Worm (Caenorhabditis elegans) whole organism, L4 larva: ENCODE measurements around the gene F16B12.7.

Experiments
- ceh-32 ChIP-seq: sonication (generic microtip); optimal IDR thresholded peaks from 2 replicates; lab custom pipeline; 2016; ENCODE audit warnings: mild to moderate bottlenecking, missing genetic modification characterization, missing compliant biosample characterization; ENCODE audit not compliant: poor library complexity
- dpl-1 ChIP-seq: fragments of 150-350 bp; optimal IDR thresholded peaks from 2 replicates; lab custom pipeline; 2014; ENCODE audit warnings: missing biosample characterization, missing genetic modification reagents, missing genetic modification characterization
- egl-27 ChIP-seq: sonication (generic microtip); optimal IDR thresholded peaks from 3 replicates; lab custom pipeline; 2017; ENCODE audit warnings: missing biosample characterization, missing genetic modification reagents, missing genetic modification characterization
- fos-1 ChIP-seq: fragments of 150-350 bp; optimal IDR thresholded peaks from 2 replicates; lab custom pipeline; 2014; ENCODE audit warnings: missing biosample characterization, missing genetic modification characterization
- lin-15B ChIP-seq: fragments of 150-350 bp; sonication (generic microtip); optimal IDR thresholded peaks from 3 replicates; lab custom pipeline; 2014; ENCODE audit warnings: missing biosample characterization, missing genetic modification characterization
- lir-3 ChIP-seq: sonication (generic microtip); optimal IDR thresholded peaks from 2 replicates; lab custom pipeline; 2016; ENCODE audit warnings: mild to moderate bottlenecking, missing genetic modification characterization, missing compliant biosample characterization
- mep-1 ChIP-seq: fragments of 150-350 bp; sonication (generic microtip); optimal IDR thresholded peaks from 3 replicates; lab custom pipeline; 2014; ENCODE audit warnings: missing biosample characterization, missing genetic modification characterization
- nhr-237 ChIP-seq: sonication (generic microtip); optimal IDR thresholded peaks from 2 replicates; lab custom pipeline; 2017; ENCODE audit warnings: missing biosample characterization, missing genetic modification characterization
- nhr-6 ChIP-seq: fragments of 150-350 bp; optimal IDR thresholded peaks from 2 replicates; lab custom pipeline; 2014; ENCODE audit warnings: missing biosample characterization, missing genetic modification characterization
- nhr-76 ChIP-seq: fragments of 150-350 bp; optimal IDR thresholded peaks from 2 replicates; lab custom pipeline; 2014; ENCODE audit warnings: missing biosample characterization, missing genetic modification characterization
- rbr-2 ChIP-seq: sonication (generic microtip); optimal IDR thresholded peaks from 2 replicates; lab custom pipeline; 2016; ENCODE audit warnings: missing genotype, missing genetic modification characterization, missing compliant biosample characterization
- set-16 ChIP-seq: fragments of 200-800 bp; sonication (Bioruptor generic); IDR thresholded peaks from 2 replicates; pipeline ENCODE4 v1.3.6; 2022; ENCODE audit warnings: missing genetic modification reagents, missing genetic modification characterization, missing compliant biosample characterization

DNA sequence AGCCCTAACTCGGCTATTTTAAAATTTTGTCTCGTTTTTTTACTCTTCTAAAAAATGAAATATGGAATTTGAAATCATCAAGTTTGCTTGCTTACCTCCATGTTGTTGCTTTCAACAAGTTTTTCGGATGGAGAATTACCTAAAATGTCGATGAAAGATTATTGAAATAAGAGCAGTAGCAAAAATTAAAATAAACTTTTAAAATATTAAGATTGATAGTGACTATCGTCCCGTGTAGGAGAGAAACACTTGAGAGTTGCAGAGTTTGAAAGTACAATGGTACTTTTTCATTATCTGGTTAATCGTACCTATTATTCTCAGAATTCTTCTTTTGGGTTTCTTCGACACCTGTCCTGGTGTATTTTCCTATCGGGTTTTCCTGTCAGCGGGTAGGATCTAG is 48.6 kb downstream of the F16B12.7 start, which contains the start of gene ceh-90:
- TF ChIP-seq nhr-237 (no peak), mep-1 (tag; lab: Kevin White, UChicago) (no peak), nhr-76 (tag; lab: Kevin White, UChicago) (no peak), lin-15B (tag; lab: Kevin White, UChicago) (no peak), dpl-1 (GFP tag; lab: Kevin White, UChicago) (no peak), rbr-2 (tag; lab: Kevin White, UChicago) (no peak), egl-27 (tag; lab: Kevin White, UChicago) (no peak), ceh-32 (tag; lab: Kevin White, UChicago) (no peak), nhr-6 (no peak), fos-1 (no peak), set-16 (GFP tag; lab: Robert Waterston, UW) (no peak), lir-3 (tag; lab: Kevin White, UChicago) (no peak)
